Fruit fly (Drosophila melanogaster): ENCODE measurements around the gene bif.

Gene bif

dm6 chrX:11683480-11683879, 4.7 kb downstream of the bif start (continued):
- TF ChIP-seq CG14050 (GFP tag; IDR thresholded peaks at IDR 0.05): no peak
- no peak for TF ChIP-seq CG12219 (GFP tag; optimal IDR thresholded peaks at IDR 0.05)
- peak; percentile 35 for TF ChIP-seq nom (GFP tag; optimal IDR thresholded peaks at IDR 0.05)
- no peak for TF ChIP-seq croc (GFP tag; conservative IDR thresholded peaks at IDR 0.05)
- TF ChIP-seq CG3163 (GFP tag; optimal IDR thresholded peaks at IDR 0.05): no peak
- no peak for TF ChIP-seq ato (GFP tag; IDR thresholded peaks at IDR 0.05; ENCODE audit: partially characterized antibody)
- TF ChIP-seq pho (GFP tag; optimal IDR thresholded peaks at IDR 0.05): no peak
- no peak for TF ChIP-seq z (GFP tag; IDR thresholded peaks at IDR 0.05)
- no peak for TF ChIP-seq CG14860 (GFP tag; IDR thresholded peaks at IDR 0.05; ENCODE audit: partially characterized antibody)
- no peak for TF ChIP-seq hth (optimal IDR thresholded peaks at IDR 0.05)
- TF ChIP-seq CG15514 (GFP tag; optimal IDR thresholded peaks at IDR 0.05): peak; percentile 20
- TF ChIP-seq btn (GFP tag; optimal IDR thresholded peaks at IDR 0.05): no peak
- peak; percentile 35; the same call in 1 of the 2 replicates for TF ChIP-seq Drgx (GFP tag; IDR thresholded peaks at IDR 0.05)
- TF ChIP-seq sisA (GFP tag; IDR thresholded peaks at IDR 0.05): no peak
- no peak for TF ChIP-seq CG1024 (GFP tag; IDR thresholded peaks at IDR 0.05)
- no peak for TF ChIP-seq inv (GFP tag; IDR thresholded peaks at IDR 0.05; ENCODE audit: partially characterized antibody)
- TF ChIP-seq Dfd (GFP tag; optimal IDR thresholded peaks at IDR 0.05): no peak
- no peak for TF ChIP-seq ewg (GFP tag; optimal IDR thresholded peaks at IDR 0.05)
- peak; percentile 73 for TF ChIP-seq crol (GFP tag; IDR thresholded peaks at IDR 0.05)
- TF ChIP-seq CG4404 (GFP tag; IDR thresholded peaks at IDR 0.05): no peak
- no peak for TF ChIP-seq gsb-n (tag; optimal IDR thresholded peaks at IDR 0.05)
- TF ChIP-seq CG14441 (GFP tag; IDR thresholded peaks at IDR 0.05): no peak
- TF ChIP-seq Atf6 (GFP tag; IDR thresholded peaks at IDR 0.05): no peak
- TF ChIP-seq Rx (GFP tag; IDR thresholded peaks at IDR 0.05): no peak
- TF ChIP-seq mirr (GFP tag; optimal IDR thresholded peaks at IDR 0.05): peak; percentile 39
- no peak for TF ChIP-seq Aef1 (GFP tag; IDR thresholded peaks at IDR 0.05)
- no peak for TF ChIP-seq Dip2 (GFP tag; IDR thresholded peaks at IDR 0.05)
- TF ChIP-seq klu (GFP tag; IDR thresholded peaks at IDR 0.05): no peak
- TF ChIP-seq CG13287 (GFP tag; IDR thresholded peaks at IDR 0.05; ENCODE audit: partially characterized antibody): no peak
- TF ChIP-seq wor (GFP tag; IDR thresholded peaks at IDR 0.05): no peak
- no peak for TF ChIP-seq ERR (GFP tag; optimal IDR thresholded peaks at IDR 0.05)
- no peak for TF ChIP-seq CG2889 (GFP tag; IDR thresholded peaks at IDR 0.05)
- TF ChIP-seq Dek (tag; optimal IDR thresholded peaks at IDR 0.05): no peak
- no peak for TF ChIP-seq sc (optimal IDR thresholded peaks at IDR 0.05)
- TF ChIP-seq sc (GFP tag; optimal IDR thresholded peaks at IDR 0.05): no peak
- no peak for TF ChIP-seq Ets65A (GFP tag)
- no peak for TF ChIP-seq tll (GFP tag; optimal IDR thresholded peaks at IDR 0.05)
- peak; percentile 31 for TF ChIP-seq exex (tag; optimal IDR thresholded peaks at IDR 0.05)
- no peak for TF ChIP-seq Oaz (GFP tag; IDR thresholded peaks at IDR 0.05)
- TF ChIP-seq Fer1 (GFP tag; optimal IDR thresholded peaks at IDR 0.05): peak; percentile 24
- TF ChIP-seq pfk (GFP tag; optimal IDR thresholded peaks at IDR 0.05): no peak
- no peak for TF ChIP-seq CG2712 (tag; optimal IDR thresholded peaks at IDR 0.05)
- no peak for TF ChIP-seq ase (GFP tag; IDR thresholded peaks at IDR 0.05)
- TF ChIP-seq amos (GFP tag; IDR thresholded peaks at IDR 0.05; ENCODE audit: partially characterized antibody): no peak; the same call in 1 of the 2 replicates
- TF ChIP-seq CG11560 (tag; IDR thresholded peaks at IDR 0.05): no peak
- no peak for TF ChIP-seq Nf-YB (GFP tag; optimal IDR thresholded peaks at IDR 0.05)
- TF ChIP-seq rib (GFP tag; IDR thresholded peaks at IDR 0.05): no peak
- no peak for TF ChIP-seq CG7745 (tag; optimal IDR thresholded peaks at IDR 0.05)
- no peak for TF ChIP-seq gcm2 (GFP tag; optimal IDR thresholded peaks at IDR 0.05)
- no peak for TF ChIP-seq Ptx1 (GFP tag; IDR thresholded peaks at IDR 0.05)
- no peak for TF ChIP-seq CG8281 (tag; optimal IDR thresholded peaks at IDR 0.05)
- TF ChIP-seq CG13296 (GFP tag; optimal IDR thresholded peaks at IDR 0.05): no peak
- TF ChIP-seq Hsf (GFP tag; optimal IDR thresholded peaks at IDR 0.05): no peak

Data from whole organism, embryonic.